Fruit fly (Drosophila melanogaster) whole organism, prepupa: ENCODE data around the gene Pdxk.
A peak's percentile ranks its signal among the peaks of the same experiment; 100 is the strongest.

Experiments used
- Blimp-1 ChIP-seq: fragments of 200-800 bp; sonication (Bioruptor generic); optimal IDR thresholded peaks from 3 replicates; lab custom pipeline; 2017; ENCODE audit warnings: missing biosample characterization, missing genetic modification characterization, mild to moderate bottlenecking, moderate library complexity, missing genetic modification reagents
- CG10631 ChIP-seq: fragments of 200-800 bp; sonication (Bioruptor generic); optimal IDR thresholded peaks from 2 replicates; lab custom pipeline; 2016; ENCODE audit warnings: missing biosample characterization, missing genetic modification characterization
- CG10669 ChIP-seq: fragments of 200-800 bp; sonication (Bioruptor generic); optimal IDR thresholded peaks from 3 replicates; lab custom pipeline; 2018; ENCODE audit warnings: missing biosample characterization, mild to moderate bottlenecking, missing genetic modification characterization, moderate library complexity
- CG11294 ChIP-seq: fragments of 200-800 bp; sonication (Bioruptor generic); IDR thresholded peaks from 2 replicates; pipeline ENCODE4 v1.3.6; 2022; ENCODE audit warnings: missing biosample characterization, missing genetic modification characterization
- CG15336 ChIP-seq: fragments of 200-800 bp; sonication (Bioruptor generic); IDR thresholded peaks from 2 replicates; pipeline ENCODE4 v1.3.6; 2022; ENCODE audit warnings: missing biosample characterization, missing genetic modification characterization
- CG1621 ChIP-seq: fragments of 200-800 bp; sonication (Bioruptor generic); optimal IDR thresholded peaks from 3 replicates; lab custom pipeline; 2018; ENCODE audit warnings: missing biosample characterization, mild to moderate bottlenecking, missing genetic modification characterization
- CG31627 ChIP-seq: fragments of 200-800 bp; sonication (Bioruptor generic); optimal IDR thresholded peaks from 3 replicates; lab custom pipeline; 2016; ENCODE audit warnings: missing biosample characterization, missing genetic modification characterization
- CG3919 ChIP-seq: fragments of 200-800 bp; sonication (Bioruptor generic); optimal IDR thresholded peaks from 3 replicates; lab custom pipeline; 2016; ENCODE audit warnings: missing biosample characterization, missing genetic modification characterization
- CG6163 ChIP-seq: fragments of 200-800 bp; sonication (Bioruptor generic); IDR thresholded peaks from 3 replicates; pipeline ENCODE4 v1.3.6; 2022; ENCODE audit warnings: missing biosample characterization, missing genetic modification characterization
- CG6808 ChIP-seq: fragments of 200-800 bp; sonication (Bioruptor generic); optimal IDR thresholded peaks from 3 replicates; lab custom pipeline; 2017; ENCODE audit warnings: missing biosample characterization, missing genetic modification characterization, mild to moderate bottlenecking, moderate library complexity, missing genetic modification reagents
- CG6854 ChIP-seq: fragments of 200-800 bp; sonication (Bioruptor generic); optimal IDR thresholded peaks from 2 replicates; lab custom pipeline; 2017; ENCODE audit warnings: missing biosample characterization, mild to moderate bottlenecking, missing genetic modification characterization
- CG7368 ChIP-seq: fragments of 200-800 bp; sonication (Bioruptor generic); optimal IDR thresholded peaks from 3 replicates; lab custom pipeline; 2016; ENCODE audit warnings: missing biosample characterization, missing genetic modification characterization
- CG8119 ChIP-seq: fragments of 200-800 bp; sonication (Bioruptor generic); IDR thresholded peaks from 3 replicates; pipeline ENCODE4 v1.3.6; 2022; ENCODE audit warnings: missing biosample characterization, missing genetic modification characterization
- CG8319 ChIP-seq: fragments of 200-800 bp; sonication (Bioruptor generic); optimal IDR thresholded peaks from 3 replicates; lab custom pipeline; 2016; ENCODE audit warnings: missing biosample characterization, missing genetic modification characterization
- CG9139 ChIP-seq: fragments of 200-800 bp; sonication (Bioruptor generic); optimal IDR thresholded peaks from 3 replicates; lab custom pipeline; 2017; ENCODE audit warnings: missing biosample characterization, mild to moderate bottlenecking, missing genetic modification characterization
- Eip75B ChIP-seq: fragments of 200-800 bp; sonication (Bioruptor generic); optimal IDR thresholded peaks from 3 replicates; lab custom pipeline; 2016; ENCODE audit warnings: missing biosample characterization, missing genetic modification characterization
- Eip78C ChIP-seq: fragments of 200-800 bp; sonication (Bioruptor generic); peaks from one replicate; lab custom pipeline; 2016; ENCODE audit warnings: missing biosample characterization, missing genetic modification characterization
- Ets21C ChIP-seq: fragments of 200-800 bp; sonication (Bioruptor generic); optimal IDR thresholded peaks from 3 replicates; lab custom pipeline; 2016; ENCODE audit warnings: missing biosample characterization, missing genetic modification characterization
- Gug ChIP-seq: fragments of 200-800 bp; sonication (Bioruptor generic); IDR thresholded peaks from 2 replicates; pipeline ENCODE4 v1.3.6; 2022; ENCODE audit warnings: missing biosample characterization, missing genetic modification characterization
- Hr38 ChIP-seq: sonication (Bioruptor generic); optimal IDR thresholded peaks from 2 replicates; lab custom pipeline; 2016; ENCODE audit warnings: missing biosample characterization, missing genetic modification characterization
- Met ChIP-seq: fragments of 200-800 bp; sonication (Bioruptor generic); optimal IDR thresholded peaks from 3 replicates; lab custom pipeline; 2016; ENCODE audit warnings: missing biosample characterization, missing genetic modification characterization
- Sox102F ChIP-seq: fragments of 200-800 bp; sonication (Bioruptor generic); optimal IDR thresholded peaks from 2 replicates; lab custom pipeline; 2016; ENCODE audit warnings: missing biosample characterization, mild to moderate bottlenecking, missing genetic modification characterization
- Sox15 ChIP-seq: fragments of 200-800 bp; sonication (Bioruptor generic); optimal IDR thresholded peaks from 3 replicates; lab custom pipeline; 2016; ENCODE audit warnings: missing biosample characterization, missing genetic modification characterization
- achi ChIP-seq: fragments of 200-800 bp; sonication (Bioruptor generic); optimal IDR thresholded peaks from 3 replicates; lab custom pipeline; 2016; ENCODE audit warnings: missing biosample characterization, missing genetic modification characterization
- eg ChIP-seq: fragments of 200-800 bp; sonication (Bioruptor generic); IDR thresholded peaks from 3 replicates; pipeline ENCODE4 v1.3.6; 2022; ENCODE audit warnings: missing biosample characterization, missing genetic modification characterization
- esn ChIP-seq: fragments of 200-800 bp; sonication (Bioruptor generic); optimal IDR thresholded peaks from 2 replicates; lab custom pipeline; 2016; ENCODE audit warnings: missing biosample characterization, mild to moderate bottlenecking, missing genetic modification characterization, moderate library complexity
- fd59A ChIP-seq: fragments of 200-800 bp; sonication (Bioruptor generic); optimal IDR thresholded peaks from 2 replicates; lab custom pipeline; 2017; ENCODE audit warnings: missing biosample characterization, mild to moderate bottlenecking, missing genetic modification characterization, missing genetic modification reagents
- fd85E ChIP-seq: fragments of 200-800 bp; sonication (Bioruptor generic); optimal IDR thresholded peaks from 3 replicates; lab custom pipeline; 2016; ENCODE audit warnings: missing biosample characterization, missing genetic modification characterization
- fkh ChIP-seq: fragments of 200-800 bp; sonication (Bioruptor generic); optimal IDR thresholded peaks from 3 replicates; lab custom pipeline; 2017; ENCODE audit warnings: missing biosample characterization, mild to moderate bottlenecking, missing genetic modification characterization, moderate library complexity
- lz ChIP-seq: fragments of 200-800 bp; sonication (Bioruptor generic); optimal IDR thresholded peaks from 3 replicates; lab custom pipeline; 2016; ENCODE audit warnings: missing biosample characterization, missing genetic modification characterization
- net ChIP-seq: fragments of 200-800 bp; sonication (Bioruptor generic); optimal IDR thresholded peaks from 3 replicates; lab custom pipeline; 2016; ENCODE audit warnings: missing biosample characterization, missing genetic modification characterization
- pdm3 ChIP-seq: fragments of 200-800 bp; sonication (Bioruptor generic); optimal IDR thresholded peaks from 3 replicates; lab custom pipeline; 2016; ENCODE audit warnings: missing biosample characterization, missing genetic modification characterization
- salr ChIP-seq, 2 experiments: fragments of 200-800 bp; sonication (Bioruptor generic); optimal IDR thresholded peaks; 3 replicates each; lab custom pipeline; 2016 to 2018; ENCODE audit warnings: missing biosample characterization in 2 of 2, missing genetic modification characterization in 2 of 2, mild to moderate bottlenecking in 1 of 2
- spab ChIP-seq: fragments of 200-800 bp; sonication (Bioruptor generic); optimal IDR thresholded peaks from 2 replicates; lab custom pipeline; 2017; ENCODE audit warnings: missing biosample characterization, mild to moderate bottlenecking, missing genetic modification characterization, missing genetic modification reagents
- ss ChIP-seq, 2 experiments: fragments of 200-800 bp; sonication (Bioruptor generic); optimal IDR thresholded peaks; 2 replicates in 1 of 2; 3 replicates in 1 of 2; lab custom pipeline; 2017 to 2018; ENCODE audit warnings: mild to moderate bottlenecking in 2 of 2, missing biosample characterization in 2 of 2, missing genetic modification characterization in 2 of 2, moderate library complexity in 1 of 2
- topi ChIP-seq: fragments of 200-800 bp; sonication (Bioruptor generic); optimal IDR thresholded peaks from 3 replicates; lab custom pipeline; 2016; ENCODE audit warnings: missing biosample characterization, missing genetic modification characterization

Pdxk gene

DNA sequence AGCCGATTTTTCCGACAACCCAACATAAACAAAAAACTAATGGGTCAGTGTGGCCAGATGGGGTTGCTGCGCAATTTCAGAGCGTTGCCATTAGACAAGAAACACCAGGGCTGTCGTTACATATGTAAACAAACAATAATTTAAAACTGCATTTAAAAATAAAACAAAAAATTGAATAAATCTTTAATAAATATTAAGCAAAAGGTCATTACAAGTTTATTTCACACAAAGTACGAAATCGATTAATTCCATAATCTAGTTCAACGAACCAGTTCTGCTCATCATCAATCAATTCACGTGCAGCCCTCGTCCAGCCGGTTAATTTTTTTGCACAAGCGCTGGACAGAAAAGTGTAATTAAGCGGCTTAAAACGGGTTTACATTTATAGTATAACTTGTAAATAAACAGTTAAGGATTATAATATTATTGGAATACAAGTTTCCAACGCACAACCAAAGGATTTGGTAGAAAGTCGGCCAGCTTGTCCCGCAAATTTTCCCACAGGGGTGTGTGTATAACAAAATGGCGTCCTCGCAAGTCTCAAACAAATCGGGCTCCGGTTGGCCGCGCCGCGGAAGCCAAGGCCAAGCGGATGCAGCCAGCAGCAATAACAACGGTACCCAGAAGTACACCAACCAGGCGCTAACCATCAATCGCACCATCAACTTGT is 50.8 kb downstream of the Pdxk start, which contains the start of the genes CG4022 and Cpsf5 (continued):
- peak; percentile 36 for TF ChIP-seq CG1621 (tag; lab: Kevin White, UChicago)
- TF ChIP-seq eg (GFP tag; lab: Robert Waterston, UW) = peak; percentile 83; the same call in 2 of the 3 replicates
- peak; percentile 70 for TF ChIP-seq topi (GFP tag; lab: Kevin White, UChicago)
- TF ChIP-seq CG7368 (GFP tag; lab: Kevin White, UChicago) = peak; percentile 56
- TF ChIP-seq Eip78C (GFP tag; lab: Kevin White, UChicago) = peak; percentile 91
- no peak for TF ChIP-seq Hr38
- 0 out of 2 replicates have a peak, but pooled peaks have one; percentile 22 for TF ChIP-seq CG11294
- TF ChIP-seq Eip75B (GFP tag; lab: Kevin White, UChicago) = peak; percentile 78
- peak; percentile 79 for TF ChIP-seq CG15336 (GFP tag; lab: Robert Waterston, UW)
- TF ChIP-seq salr (GFP tag; optimal IDR thresholded peaks at IDR 0.05; lab: Kevin White, UChicago) = no peak
- TF ChIP-seq fd85E (GFP tag; lab: Kevin White, UChicago) = no peak
- TF ChIP-seq lz = peak; percentile 76
- TF ChIP-seq Sox102F (GFP tag; lab: Kevin White, UChicago) = peak; percentile 77
- no peak for TF ChIP-seq CG6854 (GFP tag; lab: Kevin White, UChicago)
- TF ChIP-seq CG3919 (GFP tag; lab: Kevin White, UChicago) = peak; percentile 67
- TF ChIP-seq ss (GFP tag; optimal IDR thresholded peaks at IDR 0.05; lab: Kevin White, UChicago) = peak; percentile 34 to 47
- peak; percentile 36 for TF ChIP-seq CG6808 (GFP tag; lab: Kevin White, UChicago)
- peak; percentile 46 for TF ChIP-seq Ets21C (GFP tag; lab: Kevin White, UChicago)
- peak; percentile 82 for TF ChIP-seq esn
- peak; percentile 79 for TF ChIP-seq CG10631 (GFP tag; lab: Kevin White, UChicago)
- peak; percentile 77 for TF ChIP-seq achi (GFP tag; lab: Kevin White, UChicago)
- TF ChIP-seq CG9139 (GFP tag; lab: Kevin White, UChicago) = no peak
- TF ChIP-seq Gug (GFP tag; lab: Robert Waterston, UW) = no peak; the same call in 1 of the 2 replicates
- TF ChIP-seq Blimp-1 (GFP tag; lab: Kevin White, UChicago) = no peak
- TF ChIP-seq Met = peak; percentile 74
- TF ChIP-seq fkh (GFP tag; lab: Kevin White, UChicago) = peak; percentile 99
- peak; percentile 54 for TF ChIP-seq net (GFP tag; lab: Kevin White, UChicago)
- peak; percentile 79 for TF ChIP-seq CG6163 (GFP tag; lab: Robert Waterston, UW)
- peak; percentile 46 for TF ChIP-seq Sox15 (GFP tag; lab: Kevin White, UChicago)
- no peak for TF ChIP-seq spab (GFP tag; lab: Kevin White, UChicago)
- peak; percentile 67 for TF ChIP-seq CG31627 (GFP tag; lab: Kevin White, UChicago)
- no peak for TF ChIP-seq CG10669 (GFP tag; lab: Kevin White, UChicago)
- peak; percentile 84 for TF ChIP-seq pdm3 (GFP tag; lab: Kevin White, UChicago)
- TF ChIP-seq CG8119 (GFP tag; lab: Robert Waterston, UW) = peak; percentile 73
- TF ChIP-seq CG8319 = no peak
- no peak for TF ChIP-seq fd59A
